Worm (Caenorhabditis elegans) whole organism, mixed stage, embryonic: ENCODE results near the gene clk-1.

ENCODE experiments used
- pha-4 ChIP-seq: fragments of 150-350 bp; optimal IDR thresholded peaks from 2 replicates; lab custom pipeline; 2018; ENCODE audit warnings: missing biosample characterization, missing genetic modification reagents, missing genetic modification characterization
- zip-8 ChIP-seq: fragments of 150-350 bp; optimal IDR thresholded peaks from 2 replicates; lab custom pipeline; 2014; ENCODE audit warnings: missing biosample characterization, missing genetic modification characterization

DNA sequence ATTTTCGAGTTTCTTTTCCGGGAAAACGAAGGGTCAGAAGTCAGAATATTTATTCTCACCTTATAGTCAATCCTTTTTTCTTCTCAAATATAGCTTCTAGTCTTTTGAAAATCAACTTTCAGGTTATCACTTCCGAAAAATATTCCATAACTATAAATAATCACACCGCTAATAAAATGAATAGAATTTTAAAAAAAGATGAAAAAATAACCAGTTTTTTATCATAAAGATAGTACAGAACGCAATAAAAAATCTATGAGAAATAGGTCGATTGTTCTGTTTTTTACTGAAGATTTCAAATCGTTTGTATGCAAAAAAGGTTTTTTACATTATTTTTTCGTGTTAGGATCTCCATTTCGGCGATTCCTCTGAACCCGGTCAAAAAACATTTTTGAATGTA, 12.5 kb downstream of the clk-1 start:
- TF ChIP-seq zip-8 (tag; lab: Kevin White, UChicago) (no peak), pha-4 (tag; lab: Kevin White, UChicago) (no peak)
